Worm (Caenorhabditis elegans) whole organism, L3 larva: ENCODE results near the gene scl-19.

Source experiments
- R02D3.7 ChIP-seq: fragments of 150-350 bp; optimal IDR thresholded peaks from 2 replicates; lab custom pipeline; 2014; ENCODE audit warnings: missing biosample characterization, missing genetic modification characterization
- aly-2 ChIP-seq: fragments of 150-350 bp; optimal IDR thresholded peaks from 2 replicates; lab custom pipeline; 2014; ENCODE audit warnings: missing biosample characterization, missing genetic modification characterization
- ceh-16 ChIP-seq: sonication (generic microtip); optimal IDR thresholded peaks from 2 replicates; lab custom pipeline; 2017; ENCODE audit warnings: missing biosample characterization, missing genetic modification characterization
- ceh-28 ChIP-seq: fragments of 150-350 bp; optimal IDR thresholded peaks from 2 replicates; lab custom pipeline; 2014; ENCODE audit warnings: missing biosample characterization, missing genetic modification reagents, missing genetic modification characterization
- ceh-82 ChIP-seq: fragments of 150-350 bp; optimal IDR thresholded peaks from 2 replicates; lab custom pipeline; 2014; ENCODE audit warnings: missing biosample characterization, missing genetic modification characterization
- ceh-9 ChIP-seq: sonication (generic microtip); optimal IDR thresholded peaks from 2 replicates; lab custom pipeline; 2018; ENCODE audit warnings: missing biosample characterization, missing genetic modification characterization
- egl-27 ChIP-seq: sonication (generic microtip); optimal IDR thresholded peaks from 4 replicates; lab custom pipeline; 2017; ENCODE audit warnings: missing biosample characterization, missing genetic modification reagents, missing genetic modification characterization
- egl-5 ChIP-seq: fragments of 150-350 bp; optimal IDR thresholded peaks from 2 replicates; lab custom pipeline; 2017; ENCODE audit warnings: missing biosample characterization, missing genetic modification reagents, missing genetic modification characterization, inconsistent platforms
- elt-1 ChIP-seq: fragments of 150-350 bp; optimal IDR thresholded peaks from 2 replicates; lab custom pipeline; 2014; ENCODE audit warnings: missing biosample characterization, missing genetic modification characterization
- elt-2 ChIP-seq: sonication (generic microtip); optimal IDR thresholded peaks from 2 replicates; lab custom pipeline; 2016; ENCODE audit warnings: missing genetic modification reagents, mild to moderate bottlenecking, missing genetic modification characterization, missing compliant biosample characterization
- elt-3 ChIP-seq, 3 experiments: fragments of 150-350 bp in 1 of 3; sonication (generic microtip) in 2 of 3; optimal IDR thresholded peaks; 2 replicates in 2 of 3; 4 replicates in 1 of 3; lab custom pipeline; 2014 to 2017; ENCODE audit warnings: missing biosample characterization in 3 of 3, missing genetic modification characterization in 3 of 3
- fkh-2 ChIP-seq: fragments of 150-350 bp; optimal IDR thresholded peaks from 2 replicates; lab custom pipeline; 2014; ENCODE audit warnings: missing biosample characterization, missing genetic modification reagents, missing genetic modification characterization
- hmg-11 ChIP-seq: sonication (generic microtip); optimal IDR thresholded peaks from 2 replicates; lab custom pipeline; 2016; ENCODE audit warnings: missing genetic modification characterization, missing compliant biosample characterization
- jun-1 ChIP-seq: fragments of 150-350 bp; optimal IDR thresholded peaks from 2 replicates; lab custom pipeline; 2014; ENCODE audit warnings: missing biosample characterization, missing genetic modification reagents, missing genetic modification characterization
- lsy-12 ChIP-seq: sonication (generic microtip); optimal IDR thresholded peaks from 2 replicates; lab custom pipeline; 2016; ENCODE audit warnings: mild to moderate bottlenecking, missing genetic modification characterization, missing compliant biosample characterization
- mml-1 ChIP-seq: fragments of 150-350 bp; sonication (generic microtip); optimal IDR thresholded peaks from 3 replicates; lab custom pipeline; 2014; ENCODE audit warnings: missing biosample characterization, missing genetic modification characterization
- nhr-11 ChIP-seq: fragments of 150-350 bp; optimal IDR thresholded peaks from 2 replicates; lab custom pipeline; 2014; ENCODE audit warnings: missing biosample characterization, missing genetic modification characterization
- nhr-12 ChIP-seq: fragments of 150-350 bp; optimal IDR thresholded peaks from 2 replicates; lab custom pipeline; 2014; ENCODE audit warnings: missing biosample characterization, missing genetic modification characterization
- nhr-23 ChIP-seq: fragments of 150-350 bp; optimal IDR thresholded peaks from 2 replicates; lab custom pipeline; 2014; ENCODE audit warnings: missing biosample characterization, missing genetic modification reagents, missing genetic modification characterization
- nhr-28 ChIP-seq: fragments of 150-350 bp; optimal IDR thresholded peaks from 2 replicates; lab custom pipeline; 2014; ENCODE audit warnings: missing biosample characterization, missing genetic modification characterization
- nhr-43 ChIP-seq: sonication (generic microtip); optimal IDR thresholded peaks from 2 replicates; lab custom pipeline; 2016; ENCODE audit warnings: mild to moderate bottlenecking, missing genetic modification characterization, missing compliant biosample characterization; ENCODE audit not compliant: poor library complexity, severe bottlenecking
- nhr-67 ChIP-seq: fragments of 150-350 bp; optimal IDR thresholded peaks from 2 replicates; lab custom pipeline; 2014; ENCODE audit warnings: missing biosample characterization, missing genetic modification characterization
- nhr-76 ChIP-seq: fragments of 150-350 bp; sonication (generic microtip); optimal IDR thresholded peaks from 5 replicates; lab custom pipeline; 2014; ENCODE audit warnings: missing biosample characterization, missing genetic modification characterization
- nhr-77 ChIP-seq: fragments of 150-350 bp; optimal IDR thresholded peaks from 2 replicates; lab custom pipeline; 2014; ENCODE audit warnings: missing biosample characterization, missing genetic modification characterization
- pha-4 ChIP-seq: fragments of 150-350 bp; optimal IDR thresholded peaks from 2 replicates; lab custom pipeline; 2014; ENCODE audit warnings: missing biosample characterization, missing genetic modification reagents, missing genetic modification characterization
- pqm-1 ChIP-seq: fragments of 150-350 bp; optimal IDR thresholded peaks from 2 replicates; lab custom pipeline; 2017; ENCODE audit warnings: missing biosample characterization, missing genetic modification characterization, inconsistent platforms
- sea-2 ChIP-seq: fragments of 150-350 bp; sonication (generic microtip); optimal IDR thresholded peaks from 4 replicates; lab custom pipeline; 2014; ENCODE audit warnings: missing biosample characterization, missing genetic modification reagents, missing genetic modification characterization
- skn-1 ChIP-seq: fragments of 150-350 bp; optimal IDR thresholded peaks from 2 replicates; lab custom pipeline; 2014; ENCODE audit warnings: missing biosample characterization, missing genetic modification characterization
- tbx-2 ChIP-seq: sonication (generic microtip); optimal IDR thresholded peaks from 2 replicates; lab custom pipeline; 2016; ENCODE audit warnings: mild to moderate bottlenecking, missing genetic modification characterization, missing compliant biosample characterization
- unc-39 ChIP-seq: sonication (generic microtip); optimal IDR thresholded peaks from 4 replicates; lab custom pipeline; 2017; ENCODE audit warnings: missing biosample characterization, missing genetic modification characterization

The scl-19 gene

DNA sequence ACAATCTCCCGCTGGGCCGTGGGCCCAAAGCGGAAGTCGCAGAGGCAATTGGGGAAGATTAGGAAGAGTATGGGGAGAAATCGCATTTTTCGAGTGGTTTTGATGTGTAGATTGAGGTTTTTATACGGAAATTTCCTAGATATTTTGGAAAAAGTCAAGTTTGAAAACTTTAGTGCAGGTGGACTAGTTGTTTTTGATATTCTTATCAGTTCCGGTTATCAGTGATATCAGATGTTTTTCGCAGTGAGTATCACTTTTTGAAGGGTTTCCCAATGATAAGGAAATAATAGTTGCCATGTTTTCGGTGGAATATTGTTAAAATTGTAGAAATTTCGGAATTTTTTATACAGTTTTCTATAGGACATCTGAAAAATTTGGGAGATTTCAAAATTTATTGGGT lies 2.6 kb downstream of the scl-19 start, which contains the start of gene scl-20:
scl-20 (minus strand) TSS at position 101 of the 400 bp plus-strand sequence.
- TF ChIP-seq sea-2 (GFP tag; lab: Kevin White, UChicago) (no peak), mml-1 (tag; lab: Kevin White, UChicago) (no peak), ceh-9 (tag; lab: Kevin White, UChicago) (no peak), fkh-2 (tag; lab: Kevin White, UChicago) (no peak), elt-3 (tag; optimal IDR thresholded peaks at IDR 0.05; lab: Kevin White, UChicago) (no peak), pqm-1 (tag; lab: Kevin White, UChicago) (no peak), skn-1 (tag; lab: Kevin White, UChicago) (no peak), tbx-2 (tag; lab: Kevin White, UChicago) (no peak), ceh-16 (tag; lab: Kevin White, UChicago) (no peak), lsy-12 (no peak), nhr-76 (no peak)
- TF ChIP-seq, all 47 proteins: peak for 0

DNA sequence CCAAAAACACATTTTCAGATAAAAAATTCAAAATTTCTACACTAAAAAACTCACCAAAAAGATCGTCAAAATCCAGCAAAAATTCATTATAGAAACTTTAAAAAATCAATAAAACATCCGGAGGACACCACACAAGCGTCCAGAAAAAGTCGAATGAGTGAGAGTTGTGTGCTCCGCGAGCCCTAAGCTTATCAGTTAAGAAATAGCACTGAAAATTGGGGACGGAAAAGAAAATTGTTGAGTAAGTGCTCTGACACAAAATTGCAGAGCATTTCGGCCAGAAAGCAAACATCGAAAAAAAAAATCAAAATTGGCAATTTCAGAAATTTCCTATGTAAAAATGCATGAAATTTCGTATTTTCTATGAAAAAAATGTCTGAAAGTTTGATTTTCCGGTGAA lies 5.9 kb downstream of the scl-19 start:
- TF ChIP-seq nhr-28 (tag; lab: Kevin White, UChicago), result no peak
- no peak for TF ChIP-seq nhr-11 (tag; lab: Kevin White, UChicago)
- no peak for TF ChIP-seq ceh-16 (tag; lab: Kevin White, UChicago)
- no peak for TF ChIP-seq ceh-28 (tag; lab: Kevin White, UChicago)
- TF ChIP-seq ceh-82 (tag; lab: Kevin White, UChicago), result no peak
- TF ChIP-seq R02D3.7 (tag; lab: Kevin White, UChicago), result no peak
- TF ChIP-seq nhr-77 (tag; lab: Kevin White, UChicago), result no peak
- TF ChIP-seq nhr-43 (tag; lab: Kevin White, UChicago), result no peak
- TF ChIP-seq egl-27 (tag; lab: Kevin White, UChicago), result no peak
- TF ChIP-seq sea-2 (GFP tag; lab: Kevin White, UChicago), result no peak
- no peak for TF ChIP-seq elt-2 (tag; lab: Kevin White, UChicago)
- no peak for TF ChIP-seq tbx-2 (tag; lab: Kevin White, UChicago)
- no peak for TF ChIP-seq lsy-12
- no peak for TF ChIP-seq elt-3 (tag; optimal IDR thresholded peaks at IDR 0.05; lab: Kevin White, UChicago)
- TF ChIP-seq nhr-23, result no peak
- TF ChIP-seq elt-1 (tag; lab: Kevin White, UChicago), result no peak
- TF ChIP-seq pqm-1 (tag; lab: Kevin White, UChicago), result no peak

DNA sequence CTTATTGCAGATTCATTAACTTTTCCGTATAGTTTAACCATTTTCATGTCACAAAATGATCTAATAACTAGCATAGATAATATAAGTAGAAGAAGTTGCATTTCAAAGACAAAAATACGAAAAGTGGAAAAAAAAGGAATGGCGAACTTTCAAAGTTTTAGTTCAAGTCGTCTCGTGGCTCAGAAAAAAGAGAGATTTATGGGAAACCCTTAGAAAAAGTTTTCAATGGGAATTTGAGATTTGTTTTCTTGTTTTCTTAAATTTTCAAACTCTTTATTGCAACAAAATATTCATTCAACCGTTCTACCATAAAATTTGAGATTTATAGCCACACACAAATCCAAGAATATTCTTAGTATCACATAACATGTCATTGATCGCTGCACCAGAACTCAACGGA lies 10.3 kb downstream of the scl-19 start, which contains the start of gene clec-250:
clec-250 (minus strand) TSS at position 101 of the 400 bp plus-strand sequence.
- TF ChIP-seq nhr-12, result no peak

ce11 chrV:18746937-18747660 lies 15.3 kb downstream of the scl-19 start, which contains the start of gene clec-251:
Gene clec-251, minus strand, starts transcription at chrV:18746987.
- TF ChIP-seq hmg-11 (tag; lab: Kevin White, UChicago), result no peak
- no peak for TF ChIP-seq nhr-23
- TF ChIP-seq, all 47 proteins: peak for 0

DNA sequence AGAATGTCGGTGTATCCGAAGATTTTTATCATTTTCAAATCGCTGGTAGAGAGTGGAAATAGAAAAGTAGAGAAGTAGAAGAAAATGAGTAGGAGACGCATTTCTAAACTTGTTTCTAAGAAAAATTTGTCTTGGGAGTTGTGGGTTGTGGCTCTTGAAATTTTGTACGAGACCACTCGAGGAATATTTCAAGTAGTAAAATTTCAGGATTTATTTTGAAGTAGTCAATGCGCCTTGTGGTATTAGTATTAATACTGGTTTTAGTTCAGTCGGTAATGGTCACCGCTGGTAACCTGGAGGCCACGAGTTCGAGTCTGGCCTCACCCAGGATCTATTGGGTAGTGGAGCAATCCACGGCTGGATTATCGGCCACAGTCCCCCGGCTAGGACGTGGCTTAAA lies 16.9 kb downstream of the scl-19 start, which contains the start of gene clec-252:
clec-252 (minus strand) TSS at position 101 of the 400 bp plus-strand sequence.
- TF ChIP-seq unc-39 (tag; lab: Kevin White, UChicago), result no peak
- TF ChIP-seq mml-1 (tag; lab: Kevin White, UChicago), result no peak
- no peak for TF ChIP-seq nhr-77 (tag; lab: Kevin White, UChicago)
- no peak for TF ChIP-seq ceh-28 (tag; lab: Kevin White, UChicago)
- no peak for TF ChIP-seq aly-2
- no peak for TF ChIP-seq elt-2 (tag; lab: Kevin White, UChicago)
- no peak for TF ChIP-seq pqm-1 (tag; lab: Kevin White, UChicago)
- no peak for TF ChIP-seq egl-5 (tag; lab: Kevin White, UChicago)
- TF ChIP-seq pha-4 (tag; lab: Kevin White, UChicago), result no peak
- no peak for TF ChIP-seq jun-1 (tag; lab: Kevin White, UChicago)
- no peak for TF ChIP-seq egl-27 (tag; lab: Kevin White, UChicago)
- no peak for TF ChIP-seq nhr-67 (tag; lab: Kevin White, UChicago)
- no peak for TF ChIP-seq tbx-2 (tag; lab: Kevin White, UChicago)
